Worm (Caenorhabditis elegans) whole organism, L3 larva: ENCODE data around the gene C33F10.14.

Experiments used
- ZK546.5 ChIP-seq: sonication (generic microtip); optimal IDR thresholded peaks from 2 replicates; lab custom pipeline; 2017; ENCODE audit warnings: missing biosample characterization, missing genetic modification characterization
- aly-2 ChIP-seq: fragments of 150-350 bp; optimal IDR thresholded peaks from 2 replicates; lab custom pipeline; 2014; ENCODE audit warnings: missing biosample characterization, missing genetic modification characterization
- ceh-16 ChIP-seq: sonication (generic microtip); optimal IDR thresholded peaks from 2 replicates; lab custom pipeline; 2017; ENCODE audit warnings: missing biosample characterization, missing genetic modification characterization
- ceh-28 ChIP-seq: fragments of 150-350 bp; optimal IDR thresholded peaks from 2 replicates; lab custom pipeline; 2014; ENCODE audit warnings: missing biosample characterization, missing genetic modification reagents, missing genetic modification characterization
- egl-27 ChIP-seq: sonication (generic microtip); optimal IDR thresholded peaks from 4 replicates; lab custom pipeline; 2017; ENCODE audit warnings: missing biosample characterization, missing genetic modification reagents, missing genetic modification characterization
- egl-5 ChIP-seq: fragments of 150-350 bp; optimal IDR thresholded peaks from 2 replicates; lab custom pipeline; 2017; ENCODE audit warnings: missing biosample characterization, missing genetic modification reagents, missing genetic modification characterization, inconsistent platforms
- elt-1 ChIP-seq: fragments of 150-350 bp; optimal IDR thresholded peaks from 2 replicates; lab custom pipeline; 2014; ENCODE audit warnings: missing biosample characterization, missing genetic modification characterization
- eor-1 ChIP-seq, 2 experiments: fragments of 150-350 bp; optimal IDR thresholded peaks; 2 replicates each; lab custom pipeline; 2014 to 2018; ENCODE audit warnings: missing biosample characterization in 2 of 2, missing genetic modification characterization in 2 of 2
- fkh-10 ChIP-seq: sonication (generic microtip); optimal IDR thresholded peaks from 2 replicates; lab custom pipeline; 2017; ENCODE audit warnings: missing biosample characterization, missing genetic modification reagents, missing genetic modification characterization
- fos-1 ChIP-seq: fragments of 150-350 bp; optimal IDR thresholded peaks from 2 replicates; lab custom pipeline; 2014; ENCODE audit warnings: missing biosample characterization, missing genetic modification characterization
- hmg-11 ChIP-seq: sonication (generic microtip); optimal IDR thresholded peaks from 2 replicates; lab custom pipeline; 2016; ENCODE audit warnings: missing genetic modification characterization, missing compliant biosample characterization
- lin-15B ChIP-seq: fragments of 150-350 bp; optimal IDR thresholded peaks from 2 replicates; lab custom pipeline; 2014; ENCODE audit warnings: missing biosample characterization, missing genetic modification characterization
- lsy-12 ChIP-seq: sonication (generic microtip); optimal IDR thresholded peaks from 2 replicates; lab custom pipeline; 2016; ENCODE audit warnings: mild to moderate bottlenecking, missing genetic modification characterization, missing compliant biosample characterization
- mdl-1 ChIP-seq: fragments of 150-350 bp; optimal IDR thresholded peaks from 2 replicates; lab custom pipeline; 2014; ENCODE audit warnings: missing biosample characterization, missing genetic modification characterization
- mml-1 ChIP-seq: fragments of 150-350 bp; sonication (generic microtip); optimal IDR thresholded peaks from 3 replicates; lab custom pipeline; 2014; ENCODE audit warnings: missing biosample characterization, missing genetic modification characterization
- nhr-11 ChIP-seq: fragments of 150-350 bp; optimal IDR thresholded peaks from 2 replicates; lab custom pipeline; 2014; ENCODE audit warnings: missing biosample characterization, missing genetic modification characterization
- nhr-23 ChIP-seq: fragments of 150-350 bp; optimal IDR thresholded peaks from 2 replicates; lab custom pipeline; 2014; ENCODE audit warnings: missing biosample characterization, missing genetic modification reagents, missing genetic modification characterization
- nhr-237 ChIP-seq: fragments of 150-350 bp; optimal IDR thresholded peaks from 2 replicates; lab custom pipeline; 2014; ENCODE audit warnings: missing biosample characterization, missing genetic modification characterization
- nhr-25 ChIP-seq: sonication (generic microtip); optimal IDR thresholded peaks from 2 replicates; lab custom pipeline; 2017; ENCODE audit warnings: missing biosample characterization, missing genetic modification characterization
- nhr-28 ChIP-seq: fragments of 150-350 bp; optimal IDR thresholded peaks from 2 replicates; lab custom pipeline; 2014; ENCODE audit warnings: missing biosample characterization, missing genetic modification characterization
- nhr-43 ChIP-seq: sonication (generic microtip); optimal IDR thresholded peaks from 2 replicates; lab custom pipeline; 2016; ENCODE audit warnings: mild to moderate bottlenecking, missing genetic modification characterization, missing compliant biosample characterization; ENCODE audit not compliant: poor library complexity, severe bottlenecking
- nhr-67 ChIP-seq: fragments of 150-350 bp; optimal IDR thresholded peaks from 2 replicates; lab custom pipeline; 2014; ENCODE audit warnings: missing biosample characterization, missing genetic modification characterization
- nhr-76 ChIP-seq: fragments of 150-350 bp; sonication (generic microtip); optimal IDR thresholded peaks from 5 replicates; lab custom pipeline; 2014; ENCODE audit warnings: missing biosample characterization, missing genetic modification characterization
- nhr-77 ChIP-seq: fragments of 150-350 bp; optimal IDR thresholded peaks from 2 replicates; lab custom pipeline; 2014; ENCODE audit warnings: missing biosample characterization, missing genetic modification characterization
- pqm-1 ChIP-seq: fragments of 150-350 bp; optimal IDR thresholded peaks from 2 replicates; lab custom pipeline; 2017; ENCODE audit warnings: missing biosample characterization, missing genetic modification characterization, inconsistent platforms
- sea-2 ChIP-seq: fragments of 150-350 bp; sonication (generic microtip); optimal IDR thresholded peaks from 4 replicates; lab custom pipeline; 2014; ENCODE audit warnings: missing biosample characterization, missing genetic modification reagents, missing genetic modification characterization
- skn-1 ChIP-seq: fragments of 150-350 bp; optimal IDR thresholded peaks from 2 replicates; lab custom pipeline; 2014; ENCODE audit warnings: missing biosample characterization, missing genetic modification characterization
- tbx-2 ChIP-seq: sonication (generic microtip); optimal IDR thresholded peaks from 2 replicates; lab custom pipeline; 2016; ENCODE audit warnings: mild to moderate bottlenecking, missing genetic modification characterization, missing compliant biosample characterization
- unc-39 ChIP-seq: sonication (generic microtip); optimal IDR thresholded peaks from 4 replicates; lab custom pipeline; 2017; ENCODE audit warnings: missing biosample characterization, missing genetic modification characterization
- unc-62 ChIP-seq: fragments of 150-350 bp; sonication (generic microtip); optimal IDR thresholded peaks from 4 replicates; lab custom pipeline; 2014; ENCODE audit warnings: missing biosample characterization, missing genetic modification reagents, missing genetic modification characterization
- ztf-4 ChIP-seq: fragments of 150-350 bp; optimal IDR thresholded peaks from 2 replicates; lab custom pipeline; 2014; ENCODE audit warnings: missing biosample characterization, missing genetic modification characterization

The C33F10.14 gene

ce11 chrII:4755654-4756053 lies 41.5 kb upstream of the C33F10.14 start:
- TF ChIP-seq unc-62 (no peak), nhr-25 (tag; lab: Kevin White, UChicago) (no peak), nhr-237 (tag; lab: Kevin White, UChicago) (no peak), pqm-1 (tag; lab: Kevin White, UChicago) (no peak), tbx-2 (tag; lab: Kevin White, UChicago) (no peak), unc-39 (no peak), fkh-10 (no peak), lsy-12 (no peak), fos-1 (tag; lab: Kevin White, UChicago) (no peak), egl-27 (no peak), nhr-67 (tag; lab: Kevin White, UChicago) (no peak), skn-1 (tag; lab: Kevin White, UChicago) (no peak), egl-5 (tag; lab: Kevin White, UChicago) (no peak), nhr-11 (tag; lab: Kevin White, UChicago) (no peak)

DNA sequence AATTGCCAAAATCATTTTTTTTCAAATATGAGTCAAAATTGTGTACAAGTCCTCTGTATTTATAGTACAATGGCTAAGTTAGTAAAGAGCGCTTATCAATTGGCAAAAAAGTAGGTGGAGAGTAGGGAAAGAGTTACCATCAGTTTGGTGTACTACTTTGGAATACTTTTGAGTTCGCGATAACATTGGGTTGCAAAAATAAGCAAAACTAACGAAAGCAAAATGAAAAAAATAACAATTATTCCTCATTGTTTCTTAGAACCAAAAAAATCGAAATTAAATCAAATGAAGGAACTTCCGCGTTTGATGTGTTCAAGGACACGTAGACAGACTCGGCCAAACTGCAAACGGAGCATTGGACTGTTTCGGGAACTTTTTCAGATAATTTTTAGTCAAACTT lies 40.4 kb upstream of the C33F10.14 start, which contains the start of gene C27D9.2:
C27D9.2 (minus strand) TSS at position 101 of the 400 bp plus-strand sequence.
- no peak for TF ChIP-seq lin-15B
- no peak for TF ChIP-seq unc-62

ce11 chrII:4758462-4758861 lies 38.7 kb upstream of the C33F10.14 start, which contains the start of gene F26G1.3:
TSS of gene F26G1.3 (plus strand) at chrII:4758762.
- TF ChIP-seq ztf-4 (no peak), egl-5 (tag; lab: Kevin White, UChicago) (no peak), hmg-11 (no peak), nhr-23 (tag; lab: Kevin White, UChicago) (no peak), lin-15B (no peak), ceh-16 (tag; lab: Kevin White, UChicago) (no peak), unc-39 (no peak), elt-1 (tag; lab: Kevin White, UChicago) (no peak), aly-2 (tag; lab: Kevin White, UChicago) (no peak), nhr-76 (no peak), sea-2 (GFP tag; lab: Kevin White, UChicago) (no peak), pqm-1 (tag; lab: Kevin White, UChicago) (no peak), mdl-1 (tag; lab: Kevin White, UChicago) (no peak), ZK546.5 (no peak), nhr-28 (tag; lab: Kevin White, UChicago) (no peak), nhr-43 (tag; lab: Kevin White, UChicago) (no peak)

ce11 chrII:4759835-4760234 lies 37.3 kb upstream of the C33F10.14 start:
- TF ChIP-seq tbx-2 (tag; lab: Kevin White, UChicago): no peak
- peak; percentile 52 for TF ChIP-seq nhr-25 (tag; lab: Kevin White, UChicago)
- no peak for TF ChIP-seq fkh-10
- peak; percentile 93 for TF ChIP-seq elt-1 (tag; lab: Kevin White, UChicago)
- no peak for TF ChIP-seq mml-1 (tag; lab: Kevin White, UChicago)
- TF ChIP-seq, all 47 proteins: peak for 2

ce11 chrII:4761020-4761419 lies 36.2 kb upstream of the C33F10.14 start:
- TF ChIP-seq elt-1 (tag; lab: Kevin White, UChicago) (peak; percentile 76), ceh-28 (tag; lab: Kevin White, UChicago) (no peak), nhr-43 (tag; lab: Kevin White, UChicago) (no peak), nhr-77 (tag; lab: Kevin White, UChicago) (no peak)

DNA sequence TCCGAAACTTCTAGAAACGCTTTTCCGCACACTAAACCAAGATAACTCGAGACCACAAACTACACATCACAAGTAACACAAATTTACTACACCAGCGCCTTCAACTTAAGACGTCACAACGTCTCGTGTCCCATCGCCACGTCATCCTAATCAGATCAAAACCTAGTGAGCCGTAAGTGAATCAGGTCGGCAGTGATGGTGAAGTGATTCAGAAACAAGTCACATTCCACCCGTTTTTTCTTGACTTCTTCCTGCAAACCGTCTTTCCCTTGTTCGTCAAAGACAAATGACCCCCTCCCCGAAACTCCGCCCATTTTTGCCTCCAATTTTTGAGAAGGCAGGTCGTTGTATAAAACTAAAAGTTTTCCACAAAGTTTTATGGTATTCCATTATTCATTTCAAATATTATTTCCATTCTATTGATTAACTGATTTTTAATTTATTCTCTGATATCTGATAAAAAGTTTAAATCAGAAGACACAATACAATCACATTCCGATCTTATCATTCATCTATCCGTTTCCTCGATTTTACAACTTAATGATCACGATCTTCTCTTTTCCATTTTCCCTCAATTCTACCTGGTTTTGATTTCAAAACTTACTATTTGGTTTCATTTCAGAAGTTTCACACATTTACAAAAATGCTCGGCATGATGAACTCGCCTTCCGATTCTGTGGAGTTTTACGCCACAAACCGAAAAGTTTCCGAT lies 34.4 kb upstream of the C33F10.14 start, which contains the start of gene F26G1.2:
F26G1.2 (plus strand) TSS at position 508 of the 712 bp plus-strand sequence.
- TF ChIP-seq eor-1 (tag; optimal IDR thresholded peaks at IDR 0.05; lab: Kevin White, UChicago) (no peak), elt-1 (tag; lab: Kevin White, UChicago) (peak; percentile 20), nhr-25 (tag; lab: Kevin White, UChicago) (peak; percentile 13)
